Worm (Caenorhabditis elegans): Measurements from ENCODE around the gene mac-1.

The mac-1 gene

ce11 chrII:13291406-13292124 is 29.1 kb downstream of the mac-1 start:
- TF ChIP-seq ces-1 (GFP tag; optimal IDR thresholded peaks at IDR 0.05) (no peak), lin-13 (tag; optimal IDR thresholded peaks at IDR 0.05) (peak; percentile 19), cnd-1 (tag; optimal IDR thresholded peaks at IDR 0.05) (peak; percentile 65), M03D4.4 (tag; optimal IDR thresholded peaks at IDR 0.05) (peak; percentile 46), elt-1 (tag; optimal IDR thresholded peaks at IDR 0.05; ENCODE audit: borderline replicate concordance, insufficient read depth) (peak; percentile 69), elt-3 (tag; optimal IDR thresholded peaks at IDR 0.05) (no peak), tbx-8 (GFP tag; optimal IDR thresholded peaks at IDR 0.05) (peak; percentile 52), unc-62 (GFP tag; optimal IDR thresholded peaks at IDR 0.05) (peak; percentile 63), drap-1 (GFP tag; optimal IDR thresholded peaks at IDR 0.05) (peak; percentile 34), unc-120 (tag; optimal IDR thresholded peaks at IDR 0.05; ENCODE audit: poor library complexity, severe bottlenecking) (peak; percentile 72), nhr-2 (tag; optimal IDR thresholded peaks at IDR 0.05) (peak; percentile 81), mep-1 (tag; optimal IDR thresholded peaks at IDR 0.05) (peak; percentile 24), flh-1 (GFP tag; optimal IDR thresholded peaks at IDR 0.05) (no peak), mls-2 (tag; optimal IDR thresholded peaks at IDR 0.05) (peak; percentile 68), ham-2 (GFP tag; optimal IDR thresholded peaks at IDR 0.05) (peak; percentile 83), mab-5 (tag; optimal IDR thresholded peaks at IDR 0.05) (no peak), sem-2 (GFP tag; optimal IDR thresholded peaks at IDR 0.05) (no peak), nhr-237 (tag; optimal IDR thresholded peaks at IDR 0.05) (peak; percentile 60), hlh-1 (tag; optimal IDR thresholded peaks at IDR 0.05) (peak; percentile 91), nhr-28 (tag; optimal IDR thresholded peaks at IDR 0.05) (no peak), sptf-1 (tag; optimal IDR thresholded peaks at IDR 0.05) (peak; percentile 21)

DNA sequence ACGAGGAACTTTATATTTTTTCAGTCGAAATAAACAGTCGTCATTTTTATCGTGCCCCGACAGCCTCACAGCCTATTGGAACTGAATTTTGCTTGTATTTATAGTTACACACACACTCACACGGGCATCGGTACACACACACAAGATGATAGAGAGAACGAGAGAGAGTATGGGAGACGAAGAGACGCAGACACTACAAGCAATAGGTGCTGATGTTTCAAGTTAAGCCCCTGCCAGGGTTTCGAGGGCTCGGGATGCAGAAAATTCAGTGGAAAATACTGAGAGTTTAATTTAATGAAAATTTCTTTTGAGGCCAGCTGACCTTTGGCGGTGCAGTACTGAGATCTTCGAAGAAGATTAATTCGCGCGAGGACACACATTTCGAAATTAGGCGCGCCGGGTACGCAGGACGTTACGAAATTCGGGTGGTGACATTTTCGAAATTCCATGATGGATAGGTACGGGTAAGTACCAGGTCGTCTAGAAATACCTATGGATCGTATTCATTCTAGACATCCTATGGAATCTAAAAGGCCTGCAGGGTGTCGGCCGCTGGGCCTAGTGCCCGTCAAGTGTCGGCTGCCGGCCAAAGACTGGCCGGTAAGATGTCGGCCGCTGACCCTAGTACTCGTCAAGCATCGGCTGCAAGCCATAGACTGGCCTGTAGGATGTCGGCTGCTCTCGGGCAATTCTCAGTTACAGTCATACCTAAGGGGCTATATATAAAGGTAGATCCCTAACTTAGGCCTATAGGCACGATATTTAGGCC is 30.0 kb downstream of the mac-1 start:
- TF ChIP-seq snpc-4 (tag; optimal IDR thresholded peaks at IDR 0.05) (no peak), pha-4 (tag; optimal IDR thresholded peaks at IDR 0.05) (peak; percentile 15), tbx-8 (GFP tag; optimal IDR thresholded peaks at IDR 0.05) (no peak), ceh-43 (GFP tag; optimal IDR thresholded peaks at IDR 0.05) (no peak), sem-2 (GFP tag; optimal IDR thresholded peaks at IDR 0.05) (no peak), elt-3 (tag; optimal IDR thresholded peaks at IDR 0.05) (peak; percentile 53), ces-1 (GFP tag; optimal IDR thresholded peaks at IDR 0.05) (no peak), nhr-2 (tag; optimal IDR thresholded peaks at IDR 0.05) (no peak), mab-5 (tag; optimal IDR thresholded peaks at IDR 0.05) (no peak)

ce11 chrII:13289891-13290290 is 30.8 kb downstream of the mac-1 start:
- TF ChIP-seq pha-4 (tag; optimal IDR thresholded peaks at IDR 0.05) (no peak), bed-3 (GFP tag; optimal IDR thresholded peaks at IDR 0.05) (no peak), blmp-1 (tag; optimal IDR thresholded peaks at IDR 0.05) (no peak)

DNA sequence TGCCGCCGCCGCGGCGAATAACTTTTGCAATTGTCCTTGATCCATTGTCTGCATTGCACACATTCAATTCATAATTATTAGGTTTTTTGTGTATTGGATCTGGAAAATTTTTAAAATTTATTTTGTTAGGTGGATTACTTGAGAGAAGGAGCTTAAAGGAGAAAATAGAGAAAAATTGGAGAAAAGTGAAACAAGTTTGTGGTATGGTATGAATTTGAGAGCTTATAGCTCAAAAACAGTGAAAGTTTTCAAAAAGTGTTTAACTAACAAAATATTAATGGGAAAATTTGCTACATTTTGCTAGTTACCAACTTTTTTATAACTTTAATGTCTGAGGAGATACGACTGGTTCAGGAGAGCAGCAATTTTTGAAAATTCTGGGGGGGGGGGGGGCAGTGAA is 35.0 kb downstream of the mac-1 start, which contains the start of gene ztf-22:
TSS of gene ztf-22 (minus strand) at position 101 of the 400 bp plus-strand sequence.
- TF ChIP-seq ceh-43 (GFP tag; optimal IDR thresholded peaks at IDR 0.05) (no peak), lin-32 (GFP tag; optimal IDR thresholded peaks at IDR 0.05) (no peak), lsy-2 (tag; optimal IDR thresholded peaks at IDR 0.05) (no peak), ces-1 (GFP tag; optimal IDR thresholded peaks at IDR 0.05) (no peak), elt-3 (tag; optimal IDR thresholded peaks at IDR 0.05) (no peak), drap-1 (GFP tag; optimal IDR thresholded peaks at IDR 0.05) (no peak), mls-2 (tag; optimal IDR thresholded peaks at IDR 0.05) (no peak), flh-1 (GFP tag; optimal IDR thresholded peaks at IDR 0.05) (no peak), unc-62 (GFP tag; optimal IDR thresholded peaks at IDR 0.05) (no peak), elt-1 (tag; optimal IDR thresholded peaks at IDR 0.05; ENCODE audit: borderline replicate concordance, insufficient read depth) (no peak), nhr-237 (tag; optimal IDR thresholded peaks at IDR 0.05) (no peak), nhr-2 (tag; optimal IDR thresholded peaks at IDR 0.05) (no peak), M03D4.4 (tag; optimal IDR thresholded peaks at IDR 0.05) (no peak), nhr-76 (tag; optimal IDR thresholded peaks at IDR 0.05) (no peak)

DNA sequence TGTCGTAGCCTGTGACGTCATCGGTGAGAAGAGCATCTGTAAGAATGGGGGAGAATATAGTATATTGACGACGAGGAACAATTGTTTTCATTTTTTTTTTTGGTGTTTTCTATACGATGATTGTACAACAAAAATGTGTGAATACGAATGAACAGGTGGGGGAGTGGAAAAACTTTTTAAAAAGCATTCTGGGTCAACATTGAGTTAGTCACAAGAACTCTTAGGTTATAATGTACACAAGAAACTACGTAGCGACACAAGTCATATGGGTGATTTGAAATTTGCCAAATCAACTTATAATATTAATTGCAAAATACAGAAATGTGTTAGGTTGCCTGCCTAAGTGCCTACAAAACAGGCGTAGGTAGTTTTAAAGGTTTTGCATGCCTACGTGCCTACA is 36.6 kb downstream of the mac-1 start:
- TF ChIP-seq ces-1 (GFP tag; optimal IDR thresholded peaks at IDR 0.05) = no peak
- TF ChIP-seq zip-8 (tag; optimal IDR thresholded peaks at IDR 0.05) = peak; percentile 38

Measured in whole organism, mixed stage, embryonic.